Worm (Caenorhabditis elegans): ENCODE data around the gene Y44F5A.1.

Gene Y44F5A.1

ce11 chrIII:4237660-4238059 lies 9.8 kb downstream of the Y44F5A.1 start:
- peak; percentile 81 for TF ChIP-seq nhr-77 (tag; optimal IDR thresholded peaks at IDR 0.05)
- TF ChIP-seq tag-97 (GFP tag; IDR thresholded peaks at IDR 0.05) = no peak
- peak; percentile 74 for TF ChIP-seq spr-1 (tag; optimal IDR thresholded peaks at IDR 0.05)
- TF ChIP-seq Y5F2A.4 (GFP tag; optimal IDR thresholded peaks at IDR 0.05) = no peak
- no peak for TF ChIP-seq zfp-2 (tag; optimal IDR thresholded peaks at IDR 0.05)
- TF ChIP-seq zip-2 (tag; optimal IDR thresholded peaks at IDR 0.05) = no peak
- TF ChIP-seq nhr-41 (GFP tag; IDR thresholded peaks at IDR 0.05) = peak; percentile 70; the same call in 1 of the 2 replicates
- TF ChIP-seq fkh-10 (GFP tag; optimal IDR thresholded peaks at IDR 0.05) = peak; percentile 90
- peak; percentile 61 for TF ChIP-seq lin-38 (GFP tag; IDR thresholded peaks at IDR 0.05)
- TF ChIP-seq nhr-102 (tag; optimal IDR thresholded peaks at IDR 0.05) = peak; percentile 87
- peak; percentile 50 for TF ChIP-seq pqm-1 (tag; optimal IDR thresholded peaks at IDR 0.05)
- TF ChIP-seq dmd-6 (GFP tag; IDR thresholded peaks at IDR 0.05) = peak; percentile 98
- TF ChIP-seq R02D3.7 (tag; optimal IDR thresholded peaks at IDR 0.05) = no peak
- peak; percentile 89 for TF ChIP-seq ctbp-1 (GFP tag; IDR thresholded peaks at IDR 0.05)
- peak; percentile 88 for TF ChIP-seq rbr-2 (tag; optimal IDR thresholded peaks at IDR 0.05)
- TF ChIP-seq nhr-42 (GFP tag; IDR thresholded peaks at IDR 0.05) = no peak
- peak; percentile 96 for TF ChIP-seq mep-1 (tag; optimal IDR thresholded peaks at IDR 0.05)
- TF ChIP-seq ZK337.2 (GFP tag; IDR thresholded peaks at IDR 0.05) = no peak
- no peak for TF ChIP-seq nhr-76 (tag; optimal IDR thresholded peaks at IDR 0.05)
- TF ChIP-seq ztf-11 (tag; optimal IDR thresholded peaks at IDR 0.05) = no peak
- TF ChIP-seq ceh-32 (tag; optimal IDR thresholded peaks at IDR 0.05; ENCODE audit: poor library complexity) = peak; percentile 32
- peak; percentile 67 for TF ChIP-seq mdt-29 (GFP tag; IDR thresholded peaks at IDR 0.05)
- peak; percentile 86 for TF ChIP-seq cey-2 (tag; optimal IDR thresholded peaks at IDR 0.05; ENCODE audit: borderline replicate concordance, insufficient read depth)
- no peak for TF ChIP-seq ces-1 (GFP tag; optimal IDR thresholded peaks at IDR 0.05)
- peak; percentile 98 for TF ChIP-seq nhr-48 (tag; optimal IDR thresholded peaks at IDR 0.05)
- TF ChIP-seq egl-27 (tag; optimal IDR thresholded peaks at IDR 0.05) = peak; percentile 42
- no peak; the same call in 1 of the 2 replicates for TF ChIP-seq lim-7 (GFP tag; IDR thresholded peaks at IDR 0.05)
- no peak for TF ChIP-seq attf-4 (tag; optimal IDR thresholded peaks at IDR 0.05)
- peak; percentile 100 for TF ChIP-seq nhr-11 (tag; optimal IDR thresholded peaks at IDR 0.05)
- no peak for TF ChIP-seq Y48G9A.11 (GFP tag; IDR thresholded peaks at IDR 0.05)
- peak; percentile 89; the same call in 1 of the 2 replicates for TF ChIP-seq egl-43 (GFP tag; IDR thresholded peaks at IDR 0.05)
- TF ChIP-seq gei-8 (GFP tag; optimal IDR thresholded peaks at IDR 0.05) = peak; percentile 87
- peak; percentile 74 for TF ChIP-seq ztf-7 (tag; optimal IDR thresholded peaks at IDR 0.05)
- peak; percentile 86 for TF ChIP-seq pha-4 (GFP tag; IDR thresholded peaks at IDR 0.05)
- peak; percentile 87 for TF ChIP-seq pha-4 (tag; optimal IDR thresholded peaks at IDR 0.05)
- TF ChIP-seq unc-39 (tag; optimal IDR thresholded peaks at IDR 0.05) = no peak
- TF ChIP-seq zag-1 (tag; optimal IDR thresholded peaks at IDR 0.05) = no peak
- no peak for TF ChIP-seq madf-5 (GFP tag; IDR thresholded peaks at IDR 0.05)
- no peak for TF ChIP-seq dmd-9 (GFP tag; IDR thresholded peaks at IDR 0.05)
- no peak for TF ChIP-seq Y105C5A.15 (GFP tag; IDR thresholded peaks at IDR 0.05)
- no peak for TF ChIP-seq ceh-44 (GFP tag; IDR thresholded peaks at IDR 0.05)
- no peak for TF ChIP-seq lin-39 (tag; optimal IDR thresholded peaks at IDR 0.05)
- TF ChIP-seq lin-29 (GFP tag; IDR thresholded peaks at IDR 0.05) = 0 out of 2 replicates have a peak, but pooled peaks have one; percentile 31
- peak; percentile 45 for TF ChIP-seq ceh-28 (tag; optimal IDR thresholded peaks at IDR 0.05)
- no peak for TF ChIP-seq vab-7 (GFP tag; IDR thresholded peaks at IDR 0.05)
- TF ChIP-seq hlh-11 (tag; optimal IDR thresholded peaks at IDR 0.05) = peak; percentile 99
- TF ChIP-seq dve-1 (tag; optimal IDR thresholded peaks at IDR 0.05; ENCODE audit: insufficient read depth) = peak; percentile 97
- peak; percentile 80 for TF ChIP-seq nhr-10 (tag; optimal IDR thresholded peaks at IDR 0.05)
- peak; percentile 67 to 74 for TF ChIP-seq daf-16 (GFP tag; optimal IDR thresholded peaks at IDR 0.05)
- TF ChIP-seq daf-16 (tag; optimal IDR thresholded peaks at IDR 0.05) = peak; percentile 93
- TF ChIP-seq nhr-237 (tag; optimal IDR thresholded peaks at IDR 0.05) = no peak
- peak; percentile 76 for TF ChIP-seq T26A8.4 (GFP tag; IDR thresholded peaks at IDR 0.05)
- no peak for TF ChIP-seq F44E2.7 (GFP tag; IDR thresholded peaks at IDR 0.05)

Data from whole organism, L4 larva.